Worm (Caenorhabditis elegans) whole organism, young adult: ENCODE measurements around the gene aakg-1.

Experiments
- F23B12.7 ChIP-seq: sonication (generic microtip); optimal IDR thresholded peaks from 2 replicates; lab custom pipeline; 2017; ENCODE audit warnings: missing genetic modification characterization, mild to moderate bottlenecking, missing compliant biosample characterization, antibody characterized with exemption, moderate library complexity; ENCODE audit not compliant: insufficient read depth
- F37B4.10 ChIP-seq: fragments of 200-800 bp; sonication (Bioruptor generic); IDR thresholded peaks from 2 replicates; pipeline ENCODE4 v1.3.6; 2022; ENCODE audit warnings: missing genetic modification characterization, missing compliant biosample characterization
- F57A8.1 ChIP-seq: fragments of 200-800 bp; sonication (Bioruptor generic); optimal IDR thresholded peaks from 2 replicates; lab custom pipeline; 2018; ENCODE audit warnings: mild to moderate bottlenecking, missing genetic modification characterization, moderate library complexity, missing compliant biosample characterization
- T26A5.8 ChIP-seq: sonication (generic microtip); optimal IDR thresholded peaks from 2 replicates; lab custom pipeline; 2016; ENCODE audit warnings: missing genetic modification characterization, missing compliant biosample characterization
- Y53F4B.3 ChIP-seq: fragments of 200-800 bp; sonication (Bioruptor generic); IDR thresholded peaks from 2 replicates; pipeline ENCODE4 v1.3.6; 2022; ENCODE audit warnings: missing genetic modification reagents, missing genetic modification characterization, missing compliant biosample characterization
- ama-1 ChIP-seq, 3 experiments: fragments of 150-350 bp in 1 of 3; sonication (generic microtip) in 2 of 3; optimal IDR thresholded peaks; 2 replicates each; lab custom pipeline; 2014 to 2018; ENCODE audit warnings: missing biosample characterization in 2 of 3, missing genetic modification characterization in 2 of 3, missing genetic modification reagents in 2 of 3
- attf-5 ChIP-seq: fragments of 200-800 bp; sonication (Bioruptor generic); optimal IDR thresholded peaks from 2 replicates; lab custom pipeline; 2018; ENCODE audit warnings: mild to moderate bottlenecking, missing genetic modification characterization, missing compliant biosample characterization
- bed-2 ChIP-seq: fragments of 200-800 bp; sonication (Bioruptor generic); IDR thresholded peaks from 2 replicates; pipeline ENCODE4 v1.3.6; 2022; ENCODE audit warnings: missing genetic modification reagents, missing genetic modification characterization, missing compliant biosample characterization
- cebp-1 ChIP-seq, 2 experiments: fragments of 200-800 bp in 1 of 2; sonication (Bioruptor generic) in 1 of 2; sonication (generic microtip) in 1 of 2; IDR thresholded peaks in 1 of 2; optimal IDR thresholded peaks in 1 of 2; 2 replicates each; pipeline versions ENCODE4 v1.3.6 to Lab custom; 2017 to 2022; ENCODE audit warnings: missing compliant biosample characterization in 2 of 2, missing genetic modification characterization in 2 of 2, mild to moderate bottlenecking in 1 of 2, missing genetic modification reagents in 1 of 2, moderate library complexity in 1 of 2
- ceh-58 ChIP-seq: fragments of 200-800 bp; sonication (Bioruptor generic); IDR thresholded peaks from 2 replicates; pipeline ENCODE4 v1.3.6; 2022; ENCODE audit warnings: missing genetic modification characterization, missing compliant biosample characterization
- die-1 ChIP-seq: sonication (generic microtip); optimal IDR thresholded peaks from 2 replicates; lab custom pipeline; 2016; ENCODE audit warnings: missing genotype, mild to moderate bottlenecking, missing genetic modification characterization, missing compliant biosample characterization
- dox-1 ChIP-seq: fragments of 200-800 bp; sonication (Bioruptor generic); IDR thresholded peaks from 2 replicates; pipeline ENCODE4 v1.3.6; 2022; ENCODE audit warnings: missing genetic modification reagents, missing genetic modification characterization, missing compliant biosample characterization
- dpff-1 ChIP-seq: sonication (generic microtip); optimal IDR thresholded peaks from 2 replicates; lab custom pipeline; 2017; ENCODE audit warnings: mild to moderate bottlenecking, missing genetic modification characterization, missing compliant biosample characterization
- egl-18 ChIP-seq: fragments of 200-800 bp; sonication (Bioruptor generic); IDR thresholded peaks from 2 replicates; pipeline ENCODE4 v1.3.6; 2022; ENCODE audit warnings: missing genetic modification reagents, missing genetic modification characterization, missing compliant biosample characterization
- egl-44 ChIP-seq: fragments of 200-800 bp; sonication (Bioruptor generic); IDR thresholded peaks from 2 replicates; pipeline ENCODE4 v1.3.6; 2022; ENCODE audit warnings: missing genetic modification reagents, missing genetic modification characterization, missing compliant biosample characterization
- egrh-3 ChIP-seq: fragments of 200-800 bp; sonication (Bioruptor generic); IDR thresholded peaks from 2 replicates; pipeline ENCODE4 v1.3.6; 2022; ENCODE audit warnings: missing genetic modification reagents, missing genetic modification characterization, missing compliant biosample characterization
- hmg-20 ChIP-seq: fragments of 200-800 bp; sonication (Bioruptor generic); IDR thresholded peaks from 2 replicates; pipeline ENCODE4 v1.3.6; 2022; ENCODE audit warnings: missing genetic modification reagents, missing genetic modification characterization, missing compliant biosample characterization
- hrde-1 ChIP-seq: sonication (generic microtip); optimal IDR thresholded peaks from 2 replicates; lab custom pipeline; 2016; ENCODE audit warnings: missing genetic modification characterization, mild to moderate bottlenecking, missing compliant biosample characterization, moderate library complexity, missing genotype, missing genetic modification reagents, borderline replicate concordance
- lin-26 ChIP-seq: fragments of 200-800 bp; sonication (Bioruptor generic); IDR thresholded peaks from 2 replicates; pipeline ENCODE4 v1.3.6; 2022; ENCODE audit warnings: missing genetic modification reagents, missing genetic modification characterization, missing compliant biosample characterization
- lsl-1 ChIP-seq: fragments of 200-800 bp; sonication (Bioruptor generic); optimal IDR thresholded peaks from 2 replicates; lab custom pipeline; 2018; ENCODE audit warnings: mild to moderate bottlenecking, missing genetic modification characterization, moderate library complexity, missing compliant biosample characterization
- madf-6 ChIP-seq: fragments of 200-800 bp; sonication (Bioruptor generic); IDR thresholded peaks from 2 replicates; pipeline ENCODE4 v1.3.6; 2022; ENCODE audit warnings: missing genetic modification reagents, missing genetic modification characterization, missing compliant biosample characterization
- mcd-1 ChIP-seq: fragments of 200-800 bp; sonication (Bioruptor generic); IDR thresholded peaks from 2 replicates; pipeline ENCODE4 v1.3.6; 2022; ENCODE audit warnings: missing genetic modification reagents, missing genetic modification characterization, missing compliant biosample characterization
- mel-28 ChIP-seq: sonication (generic microtip); optimal IDR thresholded peaks from 2 replicates; lab custom pipeline; 2016; ENCODE audit warnings: borderline replicate concordance, mild to moderate bottlenecking, missing genetic modification characterization, missing compliant biosample characterization
- nfya-2 ChIP-seq: fragments of 200-800 bp; sonication (Bioruptor generic); IDR thresholded peaks from 2 replicates; pipeline ENCODE4 v1.3.6; 2022; ENCODE audit warnings: missing genetic modification reagents, missing genetic modification characterization, missing compliant biosample characterization
- nfyb-1 ChIP-seq: fragments of 200-800 bp; sonication (Bioruptor generic); IDR thresholded peaks from 2 replicates; pipeline ENCODE4 v1.3.6; 2022; ENCODE audit warnings: missing genetic modification reagents, missing genetic modification characterization, missing compliant biosample characterization
- nhr-27 ChIP-seq: fragments of 200-800 bp; sonication (Bioruptor generic); optimal IDR thresholded peaks from 2 replicates; lab custom pipeline; 2018; ENCODE audit warnings: mild to moderate bottlenecking, missing genetic modification characterization, moderate library complexity, missing compliant biosample characterization
- nhr-80 ChIP-seq: sonication (generic microtip); optimal IDR thresholded peaks from 2 replicates; lab custom pipeline; 2016; ENCODE audit warnings: missing genetic modification characterization, missing compliant biosample characterization
- pbrm-1 ChIP-seq: fragments of 200-800 bp; sonication (Bioruptor generic); IDR thresholded peaks from 2 replicates; pipeline ENCODE4 v1.3.6; 2022; ENCODE audit warnings: missing genetic modification reagents, missing genetic modification characterization, missing compliant biosample characterization
- rpc-1 ChIP-seq, 2 experiments: fragments of 150-350 bp in 1 of 2; sonication (generic microtip) in 1 of 2; optimal IDR thresholded peaks; 2 replicates each; lab custom pipeline; 2014 to 2018; ENCODE audit warnings: missing biosample characterization in 1 of 2, missing genetic modification characterization in 1 of 2, missing genetic modification reagents in 1 of 2, missing genotype in 1 of 2
- sdz-38 ChIP-seq: sonication (generic microtip); optimal IDR thresholded peaks from 2 replicates; lab custom pipeline; 2016; ENCODE audit warnings: missing genotype, missing genetic modification characterization, missing compliant biosample characterization
- snpc-1.1 ChIP-seq: sonication (generic microtip); optimal IDR thresholded peaks from 2 replicates; lab custom pipeline; 2017; ENCODE audit warnings: missing genetic modification characterization, mild to moderate bottlenecking, missing compliant biosample characterization, antibody characterized with exemption, moderate library complexity, missing genotype, missing genetic modification reagents; ENCODE audit not compliant: insufficient read depth
- snpc-1.3 ChIP-seq: sonication (generic microtip); optimal IDR thresholded peaks from 2 replicates; lab custom pipeline; 2017; ENCODE audit warnings: missing genetic modification characterization, mild to moderate bottlenecking, missing compliant biosample characterization, antibody characterized with exemption, moderate library complexity, missing genotype, missing genetic modification reagents; ENCODE audit not compliant: insufficient read depth
- tbx-9 ChIP-seq: sonication (generic microtip); optimal IDR thresholded peaks from 2 replicates; lab custom pipeline; 2016; ENCODE audit warnings: borderline replicate concordance, missing genetic modification characterization, inconsistent platforms, missing compliant biosample characterization
- xnd-1 ChIP-seq: sonication (generic microtip); optimal IDR thresholded peaks from 2 replicates; lab custom pipeline; 2016; ENCODE audit warnings: missing genotype, missing genetic modification reagents, missing genetic modification characterization, missing compliant biosample characterization
- ztf-18 ChIP-seq: sonication (generic microtip); optimal IDR thresholded peaks from 2 replicates; lab custom pipeline; 2016; ENCODE audit warnings: missing genotype, mild to moderate bottlenecking, missing genetic modification characterization, missing compliant biosample characterization
- ztf-22 ChIP-seq: fragments of 200-800 bp; sonication (Bioruptor generic); optimal IDR thresholded peaks from 2 replicates; lab custom pipeline; 2018; ENCODE audit warnings: mild to moderate bottlenecking, missing genetic modification characterization, moderate library complexity, missing compliant biosample characterization
- ztf-25 ChIP-seq: fragments of 200-800 bp; sonication (Bioruptor generic); IDR thresholded peaks from 2 replicates; pipeline ENCODE4 v1.3.6; 2022; ENCODE audit warnings: missing genetic modification reagents, missing genetic modification characterization, missing compliant biosample characterization
- ztf-28 ChIP-seq: fragments of 200-800 bp; sonication (Bioruptor generic); IDR thresholded peaks from 2 replicates; pipeline ENCODE4 v1.3.6; 2022; ENCODE audit warnings: missing genetic modification reagents, missing genetic modification characterization, missing compliant biosample characterization

Gene aakg-1

DNA sequence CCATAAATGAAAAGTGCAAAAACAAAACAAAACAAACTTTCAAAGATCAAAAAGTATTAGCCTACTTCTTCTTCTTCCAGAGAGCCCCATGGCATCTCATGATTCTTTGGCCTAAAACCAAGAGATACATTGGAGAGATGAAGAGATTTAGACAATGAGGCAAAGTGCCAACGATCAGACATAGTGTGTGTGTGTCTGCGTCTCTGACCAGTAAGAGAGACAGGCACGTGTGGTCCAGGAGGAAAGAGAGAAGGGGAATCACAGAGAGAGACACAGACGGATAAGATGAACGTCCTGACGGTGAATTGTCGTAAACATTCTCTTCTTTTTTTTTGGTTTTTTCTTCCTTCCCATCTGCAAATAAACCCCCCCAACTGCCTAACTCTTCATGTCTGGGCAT, 8.3 kb upstream of the aakg-1 start (continued):
- TF ChIP-seq hmg-20 (GFP tag; lab: Robert Waterston, UW) (no peak), ztf-25 (no peak), snpc-1.3 (no peak), nhr-80 (tag; lab: Kevin White, UChicago) (peak; percentile 42), ztf-28 (GFP tag; lab: Robert Waterston, UW) (no peak), Y53F4B.3 (no peak), ceh-58 (GFP tag; lab: Robert Waterston, UW) (no peak), F57A8.1 (GFP tag; lab: Kevin White, UChicago) (no peak), sdz-38 (tag; lab: Kevin White, UChicago) (no peak), pbrm-1 (GFP tag; lab: Robert Waterston, UW) (peak; percentile 51; the same call in 1 of the 2 replicates), mel-28 (tag; lab: Kevin White, UChicago) (no peak), ztf-22 (GFP tag; lab: Kevin White, UChicago) (peak; percentile 46), bed-2 (GFP tag; lab: Robert Waterston, UW) (no peak), egrh-3 (GFP tag; lab: Robert Waterston, UW) (0 out of 2 replicates have a peak, but pooled peaks have one; percentile 5), nfya-2 (GFP tag; lab: Robert Waterston, UW) (no peak), lin-26 (peak; percentile 61; the same call in 1 of the 2 replicates), dpff-1 (no peak), hrde-1 (no peak), ztf-18 (tag; lab: Kevin White, UChicago) (no peak), F23B12.7 (no peak), die-1 (tag; lab: Kevin White, UChicago) (peak; percentile 49), T26A5.8 (tag; lab: Kevin White, UChicago) (no peak), F37B4.10 (GFP tag; lab: Robert Waterston, UW) (no peak), rpc-1 (optimal IDR thresholded peaks at IDR 0.05; lab: Kevin White, UChicago) (no peak), rpc-1 (tag; optimal IDR thresholded peaks at IDR 0.05; lab: Kevin White, UChicago) (no peak), lsl-1 (GFP tag; lab: Kevin White, UChicago) (no peak), mcd-1 (GFP tag; lab: Robert Waterston, UW) (peak; percentile 74), tbx-9 (tag; lab: Kevin White, UChicago) (no peak), attf-5 (peak; percentile 95), nfyb-1 (GFP tag; lab: Robert Waterston, UW) (peak; percentile 84)
- TF ChIP-seq, all 124 proteins: peak for 37

ce11 chrIII:12569870-12570269, 5.3 kb downstream of the aakg-1 start:
- TF ChIP-seq madf-6 (GFP tag; lab: Robert Waterston, UW), result no peak
- no peak for TF ChIP-seq die-1 (tag; lab: Kevin White, UChicago)
- no peak for TF ChIP-seq snpc-1.1 (tag; lab: Kevin White, UChicago)
- no peak for TF ChIP-seq nhr-27 (tag; lab: Kevin White, UChicago)
- TF ChIP-seq ztf-22 (GFP tag; lab: Kevin White, UChicago), result no peak
- no peak for TF ChIP-seq cebp-1 (GFP tag; IDR thresholded peaks at IDR 0.05; lab: Robert Waterston, UW)
- no peak for TF ChIP-seq cebp-1 (tag; optimal IDR thresholded peaks at IDR 0.05; lab: Kevin White, UChicago)
- TF ChIP-seq ceh-58 (GFP tag; lab: Robert Waterston, UW), result no peak
- TF ChIP-seq ztf-28 (GFP tag; lab: Robert Waterston, UW), result no peak
- no peak for TF ChIP-seq lsl-1 (GFP tag; lab: Kevin White, UChicago)
- TF ChIP-seq egl-44, result no peak
- no peak for TF ChIP-seq ama-1 (optimal IDR thresholded peaks at IDR 0.05; lab: Kevin White, UChicago)
- TF ChIP-seq ama-1 (GFP tag; optimal IDR thresholded peaks at IDR 0.05; lab: Kevin White, UChicago), result no peak
- TF ChIP-seq tbx-9 (tag; lab: Kevin White, UChicago), result no peak
- TF ChIP-seq egl-18, result no peak
- no peak for TF ChIP-seq dox-1
- no peak for TF ChIP-seq xnd-1
- TF ChIP-seq, all 124 proteins: peak for 0
